Fruit fly (Drosophila melanogaster): ENCODE measurements around the gene CG45545.

DNA sequence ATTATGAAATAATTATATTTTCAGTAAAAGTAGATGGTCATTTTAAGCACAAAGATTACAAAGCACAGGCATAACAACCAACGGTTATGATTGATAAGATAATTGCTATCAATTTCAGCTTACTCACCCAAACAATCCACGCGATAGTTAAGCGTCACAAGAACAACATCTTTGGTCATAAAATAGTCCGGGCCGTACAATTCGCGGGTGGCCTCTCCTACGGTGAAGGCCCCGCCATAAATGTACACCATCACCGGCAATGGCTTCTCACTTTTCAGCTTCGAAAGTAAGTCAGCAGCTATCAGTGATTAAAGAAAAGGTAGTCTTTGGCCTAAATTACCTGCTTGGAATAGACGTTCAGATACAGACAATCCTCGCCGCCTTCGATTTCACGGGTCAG, 16.2 kb upstream of the CG45545 start:
- TF ChIP-seq CG9139 (GFP tag; optimal IDR thresholded peaks at IDR 0.05) (no peak), CG8119 (GFP tag; IDR thresholded peaks at IDR 0.05) (no peak), vri (GFP tag; optimal IDR thresholded peaks at IDR 0.05) (peak; percentile 5), CG6854 (GFP tag; optimal IDR thresholded peaks at IDR 0.05) (no peak), salr (GFP tag; optimal IDR thresholded peaks at IDR 0.05) (no peak), CG10669 (GFP tag; optimal IDR thresholded peaks at IDR 0.05) (no peak), CG11294 (GFP tag; IDR thresholded peaks at IDR 0.05) (no peak), pdm3 (GFP tag; optimal IDR thresholded peaks at IDR 0.05) (no peak), CG31627 (GFP tag; optimal IDR thresholded peaks at IDR 0.05) (no peak), CG6792 (GFP tag; optimal IDR thresholded peaks at IDR 0.05) (no peak)

Measured in whole organism, prepupa.